Fruit fly (Drosophila melanogaster) whole organism: ENCODE data around the gene CG9692.

Source experiments
- CG8478 ChIP-seq: fragments of >200 bp; optimal IDR thresholded peaks from 2 replicates; lab custom pipeline; 2018; ENCODE audit warnings: inconsistent platforms
- Dll ChIP-seq: fragments of >200 bp; optimal IDR thresholded peaks from 2 replicates; lab custom pipeline; 2017
- EcR ChIP-seq, 2 experiments: fragments of >200 bp; optimal IDR thresholded peaks; 2 replicates each; lab custom pipeline; 2017; ENCODE audit warnings: missing biosample characterization in 2 of 2, missing genetic modification characterization in 2 of 2, missing genetic modification reagents in 2 of 2
- pan ChIP-seq: fragments of >200 bp; optimal IDR thresholded peaks from 2 replicates; lab custom pipeline; 2017
- psq ChIP-seq: fragments of >200 bp; optimal IDR thresholded peaks from 2 replicates; lab custom pipeline; 2017
- usp ChIP-seq: fragments of >200 bp; optimal IDR thresholded peaks from 2 replicates; lab custom pipeline; 2017; ENCODE audit warnings: missing biosample characterization, missing genetic modification characterization, mixed read lengths

CG9692 gene

DNA sequence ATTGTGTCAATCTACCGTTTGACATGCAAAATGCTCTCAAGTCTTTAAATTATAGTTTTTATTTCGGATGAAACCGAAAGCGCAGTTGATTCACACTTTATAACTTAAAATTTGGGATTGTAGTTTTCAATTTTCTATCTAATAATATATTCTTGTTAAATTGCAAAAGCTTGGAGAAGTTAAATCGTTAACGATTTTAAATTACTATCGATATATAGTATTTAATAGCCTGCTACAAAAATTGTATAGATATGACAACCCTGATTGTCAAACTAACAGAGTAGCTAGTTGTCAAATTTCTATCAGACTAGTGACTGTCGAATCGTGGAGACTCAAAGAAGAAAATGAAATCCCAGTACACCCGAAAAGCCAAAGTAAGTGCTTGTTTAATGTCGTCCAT, at the start of gene CG9692:
Gene CG9692 (plus strand): TSS at position 301 of the 400 bp plus-strand sequence.
- TF ChIP-seq EcR (GFP tag; optimal IDR thresholded peaks at IDR 0.05; lab: Kevin White, UChicago) (no peak), CG8478 (lab: Kevin White, UChicago) (no peak), pan (lab: Kevin White, UChicago) (no peak), usp (GFP tag; lab: Kevin White, UChicago) (no peak), psq (no peak), Dll (lab: Kevin White, UChicago) (no peak)

DNA sequence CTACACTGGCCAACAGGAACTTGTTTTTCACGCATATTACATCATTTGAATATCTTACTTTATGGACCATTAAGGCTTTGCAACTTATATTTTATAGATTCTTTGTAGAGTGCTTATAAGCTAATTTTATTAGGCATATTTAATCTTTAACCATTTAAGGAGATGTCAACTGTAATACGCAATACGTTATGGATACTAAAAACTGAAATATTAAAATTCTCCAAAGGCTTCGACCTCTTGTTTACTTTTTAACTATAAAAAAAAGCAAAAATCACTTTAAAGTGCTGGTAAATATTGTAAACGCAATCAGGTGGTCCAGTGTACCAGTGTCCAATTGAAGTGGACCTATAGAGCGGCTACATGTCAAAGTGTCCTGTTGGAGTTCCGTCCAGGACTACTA, 47.8 kb upstream of the CG9692 start:
- no peak for TF ChIP-seq Dll (lab: Kevin White, UChicago)
- no peak for TF ChIP-seq usp (GFP tag; lab: Kevin White, UChicago)
- TF ChIP-seq psq: no peak
- no peak for TF ChIP-seq pan (lab: Kevin White, UChicago)
- TF ChIP-seq EcR (GFP tag; optimal IDR thresholded peaks at IDR 0.05; lab: Kevin White, UChicago): no peak
- TF ChIP-seq CG8478 (lab: Kevin White, UChicago): no peak

DNA sequence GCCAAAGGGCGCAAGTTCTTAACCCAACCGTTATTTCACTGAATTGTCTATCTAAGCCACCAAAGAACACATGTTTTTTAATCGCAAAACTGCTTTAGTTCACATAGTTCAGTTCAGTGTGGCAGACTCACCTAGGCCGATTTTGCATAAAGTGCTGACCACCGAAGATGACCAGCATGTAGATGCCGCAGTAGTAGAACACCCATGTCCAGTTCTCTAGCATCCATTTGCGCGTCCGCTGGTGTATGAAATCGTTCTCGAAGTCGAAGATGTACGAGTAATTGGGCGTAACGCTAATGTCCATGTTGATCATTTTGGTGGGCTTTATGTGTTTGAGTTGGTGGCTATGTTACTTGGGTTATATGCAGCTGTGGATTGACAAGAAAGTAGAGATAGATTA, 45.7 kb upstream of the CG9692 start:
- no peak for TF ChIP-seq psq
- TF ChIP-seq CG8478 (lab: Kevin White, UChicago): no peak
- TF ChIP-seq EcR (GFP tag; optimal IDR thresholded peaks at IDR 0.05; lab: Kevin White, UChicago): no peak
- TF ChIP-seq usp (GFP tag; lab: Kevin White, UChicago): no peak
- TF ChIP-seq pan (lab: Kevin White, UChicago): no peak
- TF ChIP-seq Dll (lab: Kevin White, UChicago): no peak

DNA sequence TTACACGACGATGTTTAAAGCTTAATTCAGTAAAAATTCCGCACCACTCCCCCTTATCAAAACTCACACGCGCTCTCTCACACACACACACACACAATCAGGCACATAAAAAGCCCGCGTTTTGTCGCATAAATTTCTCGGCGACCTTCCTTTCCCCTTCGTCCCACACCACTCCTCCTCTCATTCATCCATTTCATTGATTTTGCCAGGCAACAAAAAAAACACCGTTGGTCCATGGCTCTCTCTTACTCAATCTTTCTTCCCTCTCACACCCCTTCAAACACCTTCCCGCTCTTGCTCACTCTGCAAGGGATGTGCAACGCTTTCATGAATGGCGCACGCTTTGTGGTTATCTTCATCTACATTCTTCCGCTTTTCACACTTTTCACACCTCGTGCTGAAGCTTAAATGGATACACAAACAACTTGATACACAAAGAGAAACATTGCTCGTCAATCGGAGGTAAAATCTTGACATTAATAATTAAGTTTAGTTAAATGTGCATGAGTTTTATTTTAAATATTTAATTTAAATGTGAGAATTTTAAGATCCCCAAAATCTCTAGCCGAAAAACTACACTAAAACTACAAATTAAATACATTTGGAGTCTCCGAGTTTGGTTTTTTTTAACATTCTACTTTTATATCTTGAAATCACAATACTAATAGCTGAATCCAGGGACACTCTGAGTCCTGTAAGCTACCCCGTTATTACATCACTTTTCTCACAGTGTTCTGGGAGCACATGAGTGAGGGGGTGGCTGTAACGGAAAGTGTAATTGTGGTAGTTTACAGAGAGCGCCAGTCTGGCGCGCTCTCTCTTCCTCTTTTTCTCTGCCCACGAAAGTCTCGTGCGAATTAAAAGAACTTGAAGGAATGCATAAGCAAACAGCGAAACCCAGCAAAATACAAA, 44.6 kb upstream of the CG9692 start:
- TF ChIP-seq CG8478 (lab: Kevin White, UChicago) (no peak), pan (lab: Kevin White, UChicago) (no peak), psq (no peak), Dll (lab: Kevin White, UChicago) (no peak)

DNA sequence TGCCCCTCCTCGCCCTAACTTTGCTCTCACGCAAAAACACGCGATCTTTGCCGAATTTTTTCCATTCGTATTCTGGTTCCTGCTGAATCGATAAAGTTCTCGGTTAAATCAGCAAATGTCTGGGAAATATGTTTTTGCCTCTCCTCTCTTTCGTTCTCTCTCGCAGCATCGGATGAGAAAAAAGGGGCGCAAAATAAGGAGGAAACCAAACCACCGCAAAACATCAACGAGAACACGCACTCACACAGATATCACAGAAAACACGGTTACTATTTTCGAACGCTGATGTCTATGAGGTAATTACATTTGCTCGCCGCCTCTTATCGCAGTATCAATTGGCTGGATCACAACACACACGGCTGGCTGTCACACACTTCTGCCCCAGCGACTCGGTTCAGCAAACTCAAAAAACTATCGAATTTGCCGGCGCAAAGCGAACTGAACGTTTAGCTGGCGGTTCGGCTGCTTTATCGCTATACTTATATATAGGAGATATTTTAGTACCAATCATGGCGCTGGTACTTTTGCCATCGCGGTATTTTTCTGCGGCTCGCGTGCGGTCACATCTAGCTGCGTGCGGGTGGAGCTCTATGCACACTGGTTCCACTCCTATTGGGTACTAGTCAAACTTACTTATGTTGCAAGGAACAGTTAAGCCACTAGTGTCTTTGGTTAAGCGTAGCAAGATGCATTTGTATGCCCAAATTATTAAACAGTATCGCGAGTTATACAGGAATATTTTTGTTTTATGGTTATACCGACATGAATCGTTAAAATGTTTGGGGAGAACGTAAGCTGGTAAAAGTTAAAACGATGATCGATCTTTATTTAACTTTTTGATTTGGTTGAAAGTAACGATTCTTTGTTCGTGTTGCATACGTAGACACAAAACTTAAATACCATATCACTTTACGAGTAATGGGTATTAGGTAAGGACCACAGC, 43.3 kb upstream of the CG9692 start, which contains the start of gene Baldspot:
Gene Baldspot (minus strand): TSS at position 449 of the 943 bp plus-strand sequence.
- TF ChIP-seq pan (lab: Kevin White, UChicago): peak; percentile 74
- no peak for TF ChIP-seq EcR (GFP tag; optimal IDR thresholded peaks at IDR 0.05; lab: Kevin White, UChicago)

DNA sequence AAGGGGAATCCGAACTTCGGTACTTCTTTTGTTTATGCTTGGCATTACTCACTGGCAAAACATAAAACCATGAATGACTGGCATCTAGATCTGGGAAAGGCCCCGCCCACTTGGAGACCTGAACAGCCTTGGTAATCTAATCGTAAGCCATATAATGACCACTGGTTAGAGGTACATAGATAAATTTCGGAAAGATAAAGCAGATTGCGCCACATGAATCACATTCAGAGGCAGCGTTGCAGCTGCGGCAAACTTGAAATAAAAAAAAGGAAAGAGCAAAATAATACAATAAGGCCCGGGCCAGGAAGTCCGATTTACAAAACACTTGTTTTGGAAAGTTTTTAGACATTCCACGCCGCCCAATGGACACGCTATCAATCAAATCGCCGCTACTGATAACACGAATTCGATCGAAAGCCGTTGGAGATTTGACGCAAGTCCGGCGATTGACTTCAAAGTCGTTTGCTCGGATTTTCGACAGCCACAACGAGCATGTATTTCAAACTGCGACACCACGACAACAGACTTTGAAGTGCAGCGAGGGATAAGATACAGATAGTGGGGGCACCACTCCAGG, 40.5 kb upstream of the CG9692 start:
- TF ChIP-seq CG8478 (lab: Kevin White, UChicago): no peak
- TF ChIP-seq psq: no peak
- TF ChIP-seq pan (lab: Kevin White, UChicago): no peak
- TF ChIP-seq Dll (lab: Kevin White, UChicago): no peak
- TF ChIP-seq usp (GFP tag; lab: Kevin White, UChicago): no peak
- TF ChIP-seq EcR (GFP tag; optimal IDR thresholded peaks at IDR 0.05; lab: Kevin White, UChicago): no peak

DNA sequence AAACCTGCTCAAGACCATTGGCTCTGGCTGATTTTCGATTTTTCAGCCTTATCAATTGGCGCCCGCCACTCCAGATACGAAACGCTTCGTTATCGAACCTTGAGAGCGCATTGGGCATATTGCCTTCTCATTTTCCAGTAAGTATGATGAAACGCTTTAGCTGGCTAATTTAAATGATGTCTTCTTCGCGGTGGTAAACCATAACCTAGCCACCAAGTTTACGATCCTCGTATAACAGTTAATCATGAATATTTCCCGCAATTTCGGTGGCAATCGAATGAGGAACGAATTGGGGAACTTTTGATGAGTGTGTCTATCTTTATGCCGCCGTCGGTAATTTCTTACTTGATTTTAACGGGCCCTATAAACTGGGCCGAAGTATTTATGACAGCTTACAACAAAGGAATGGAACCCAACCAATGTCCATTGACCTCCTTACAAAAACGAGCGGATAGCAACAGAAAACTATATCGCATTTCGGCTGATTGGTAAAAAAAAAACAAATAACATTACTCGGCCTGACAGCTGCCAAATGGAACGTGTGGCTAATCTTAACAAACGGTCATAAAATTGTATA, 38.3 kb upstream of the CG9692 start:
- TF ChIP-seq psq (no peak), Dll (lab: Kevin White, UChicago) (no peak), usp (GFP tag; lab: Kevin White, UChicago) (no peak), pan (lab: Kevin White, UChicago) (no peak), CG8478 (lab: Kevin White, UChicago) (no peak), EcR (GFP tag; optimal IDR thresholded peaks at IDR 0.05; lab: Kevin White, UChicago) (no peak)

DNA sequence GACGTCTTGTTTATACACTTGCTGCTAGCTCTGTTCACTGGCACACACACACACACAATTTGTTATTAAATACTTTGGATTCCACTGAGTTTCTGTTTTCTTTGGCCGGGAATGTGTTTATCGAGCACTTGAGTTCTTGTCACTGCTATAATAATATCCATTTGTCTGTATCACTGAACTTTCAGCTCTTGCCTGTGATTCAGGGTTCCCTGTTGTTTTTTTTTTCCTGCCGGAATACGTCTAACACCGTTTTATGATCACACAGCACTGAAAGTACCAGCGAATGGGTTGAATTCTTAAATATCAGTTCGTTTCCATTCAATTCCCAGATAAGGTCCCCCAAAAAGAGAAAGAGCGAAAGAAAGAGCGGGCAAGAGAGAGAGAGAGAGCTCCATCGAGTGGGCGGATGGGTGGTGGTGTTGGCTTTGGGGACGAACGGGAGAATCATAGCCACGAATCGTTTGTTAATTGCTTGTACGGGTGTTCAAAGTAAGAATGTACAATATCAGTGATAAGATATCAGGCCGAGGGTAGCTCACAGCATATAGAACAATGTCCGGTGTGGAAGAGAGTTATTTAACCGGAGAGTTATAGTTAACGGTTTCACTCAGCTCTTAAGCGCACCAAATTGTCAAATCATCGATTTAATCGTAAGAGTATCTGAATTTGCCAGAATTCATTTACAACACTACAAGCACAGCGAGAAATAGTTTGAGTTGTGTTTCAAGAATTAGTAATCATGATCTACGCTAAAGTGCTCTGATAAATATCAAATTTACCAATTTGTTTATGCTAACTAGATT, 36.9 kb upstream of the CG9692 start, which contains the start of gene Galphaf:
Gene Galphaf (minus strand): TSS at position 272 of the 803 bp plus-strand sequence.
- TF ChIP-seq usp (GFP tag; lab: Kevin White, UChicago): no peak
- TF ChIP-seq pan (lab: Kevin White, UChicago): no peak
- TF ChIP-seq CG8478 (lab: Kevin White, UChicago): no peak
- TF ChIP-seq EcR (GFP tag; optimal IDR thresholded peaks at IDR 0.05; lab: Kevin White, UChicago): no peak
- no peak for TF ChIP-seq Dll (lab: Kevin White, UChicago)
- no peak for TF ChIP-seq psq

DNA sequence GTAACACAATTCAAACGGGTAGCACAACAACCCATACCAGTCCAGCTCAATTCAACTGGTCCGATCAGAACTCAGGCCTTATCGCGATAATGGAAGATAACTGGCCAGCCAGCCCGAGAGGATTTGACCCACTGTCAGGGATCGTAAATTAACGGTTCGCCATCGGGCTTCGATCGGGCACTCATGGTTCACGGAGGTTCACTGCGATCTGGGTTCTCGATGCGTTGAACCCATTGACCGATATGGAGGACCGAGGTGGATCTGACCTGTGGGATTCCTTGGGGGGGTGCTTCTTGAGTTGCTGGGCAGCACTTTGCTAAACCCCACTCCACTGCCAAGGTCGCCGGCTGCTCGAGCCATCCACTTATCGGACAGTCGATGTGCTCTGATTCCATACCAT, 36.0 kb upstream of the CG9692 start:
- TF ChIP-seq pan (lab: Kevin White, UChicago) (no peak), EcR (GFP tag; optimal IDR thresholded peaks at IDR 0.05; lab: Kevin White, UChicago) (no peak), Dll (lab: Kevin White, UChicago) (no peak), psq (no peak), CG8478 (lab: Kevin White, UChicago) (no peak), usp (GFP tag; lab: Kevin White, UChicago) (no peak)

DNA sequence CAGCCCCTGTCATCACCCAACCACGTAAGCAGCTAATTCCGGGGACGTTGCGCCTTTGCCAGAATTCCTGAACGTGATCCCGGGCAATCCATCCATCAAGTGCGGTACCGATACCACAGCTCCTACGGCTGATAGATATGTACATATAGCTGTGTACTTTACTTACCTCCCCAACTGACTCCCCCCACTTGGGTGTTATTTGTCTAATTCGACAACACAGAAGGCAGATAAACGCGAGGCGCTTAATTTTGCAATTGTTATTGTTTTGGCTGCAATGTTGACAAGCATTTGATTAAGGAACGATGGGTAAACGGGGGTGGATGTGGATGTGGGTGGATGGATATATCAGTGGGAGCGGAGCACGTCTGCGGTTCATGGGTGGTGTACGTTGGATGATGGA, 34.6 kb upstream of the CG9692 start:
- TF ChIP-seq EcR (GFP tag; optimal IDR thresholded peaks at IDR 0.05; lab: Kevin White, UChicago): no peak
- TF ChIP-seq pan (lab: Kevin White, UChicago): no peak
- no peak for TF ChIP-seq Dll (lab: Kevin White, UChicago)
- TF ChIP-seq psq: no peak
- no peak for TF ChIP-seq CG8478 (lab: Kevin White, UChicago)
- TF ChIP-seq usp (GFP tag; lab: Kevin White, UChicago): no peak
